Worm (Caenorhabditis elegans) whole organism, L3 larva: ENCODE results near the gene ints-11.
A peak's percentile ranks its signal among the peaks of the same experiment; 100 is the strongest.

Experiments used
- aly-2 ChIP-seq: fragments of 150-350 bp; optimal IDR thresholded peaks from 2 replicates; lab custom pipeline; 2014; ENCODE audit warnings: missing biosample characterization, missing genetic modification characterization
- ama-1 ChIP-seq: fragments of 150-350 bp; optimal IDR thresholded peaks from 2 replicates; lab custom pipeline; 2018
- ceh-16 ChIP-seq: sonication (generic microtip); optimal IDR thresholded peaks from 2 replicates; lab custom pipeline; 2017; ENCODE audit warnings: missing biosample characterization, missing genetic modification characterization
- ceh-28 ChIP-seq: fragments of 150-350 bp; optimal IDR thresholded peaks from 2 replicates; lab custom pipeline; 2014; ENCODE audit warnings: missing biosample characterization, missing genetic modification reagents, missing genetic modification characterization
- ceh-82 ChIP-seq: fragments of 150-350 bp; optimal IDR thresholded peaks from 2 replicates; lab custom pipeline; 2014; ENCODE audit warnings: missing biosample characterization, missing genetic modification characterization
- ceh-9 ChIP-seq: sonication (generic microtip); optimal IDR thresholded peaks from 2 replicates; lab custom pipeline; 2018; ENCODE audit warnings: missing biosample characterization, missing genetic modification characterization
- egl-27 ChIP-seq: sonication (generic microtip); optimal IDR thresholded peaks from 4 replicates; lab custom pipeline; 2017; ENCODE audit warnings: missing biosample characterization, missing genetic modification reagents, missing genetic modification characterization
- egl-5 ChIP-seq: fragments of 150-350 bp; optimal IDR thresholded peaks from 2 replicates; lab custom pipeline; 2017; ENCODE audit warnings: missing biosample characterization, missing genetic modification reagents, missing genetic modification characterization, inconsistent platforms
- elt-1 ChIP-seq: fragments of 150-350 bp; optimal IDR thresholded peaks from 2 replicates; lab custom pipeline; 2014; ENCODE audit warnings: missing biosample characterization, missing genetic modification characterization
- elt-2 ChIP-seq: sonication (generic microtip); optimal IDR thresholded peaks from 2 replicates; lab custom pipeline; 2016; ENCODE audit warnings: missing genetic modification reagents, mild to moderate bottlenecking, missing genetic modification characterization, missing compliant biosample characterization
- elt-3 ChIP-seq, 3 experiments: fragments of 150-350 bp in 1 of 3; sonication (generic microtip) in 2 of 3; optimal IDR thresholded peaks; 2 replicates in 2 of 3; 4 replicates in 1 of 3; lab custom pipeline; 2014 to 2017; ENCODE audit warnings: missing biosample characterization in 3 of 3, missing genetic modification characterization in 3 of 3
- eor-1 ChIP-seq, 2 experiments: fragments of 150-350 bp; optimal IDR thresholded peaks; 2 replicates each; lab custom pipeline; 2014 to 2018; ENCODE audit warnings: missing biosample characterization in 2 of 2, missing genetic modification characterization in 2 of 2
- fkh-10 ChIP-seq: sonication (generic microtip); optimal IDR thresholded peaks from 2 replicates; lab custom pipeline; 2017; ENCODE audit warnings: missing biosample characterization, missing genetic modification reagents, missing genetic modification characterization
- fkh-2 ChIP-seq: fragments of 150-350 bp; optimal IDR thresholded peaks from 2 replicates; lab custom pipeline; 2014; ENCODE audit warnings: missing biosample characterization, missing genetic modification reagents, missing genetic modification characterization
- fos-1 ChIP-seq: fragments of 150-350 bp; optimal IDR thresholded peaks from 2 replicates; lab custom pipeline; 2014; ENCODE audit warnings: missing biosample characterization, missing genetic modification characterization
- hmg-11 ChIP-seq: sonication (generic microtip); optimal IDR thresholded peaks from 2 replicates; lab custom pipeline; 2016; ENCODE audit warnings: missing genetic modification characterization, missing compliant biosample characterization
- jun-1 ChIP-seq: fragments of 150-350 bp; optimal IDR thresholded peaks from 2 replicates; lab custom pipeline; 2014; ENCODE audit warnings: missing biosample characterization, missing genetic modification reagents, missing genetic modification characterization
- lin-15B ChIP-seq: fragments of 150-350 bp; optimal IDR thresholded peaks from 2 replicates; lab custom pipeline; 2014; ENCODE audit warnings: missing biosample characterization, missing genetic modification characterization
- lin-39 ChIP-seq: fragments of 150-350 bp; optimal IDR thresholded peaks from 2 replicates; lab custom pipeline; 2018; ENCODE audit warnings: missing biosample characterization, missing genetic modification reagents, missing genetic modification characterization
- lsy-12 ChIP-seq: sonication (generic microtip); optimal IDR thresholded peaks from 2 replicates; lab custom pipeline; 2016; ENCODE audit warnings: mild to moderate bottlenecking, missing genetic modification characterization, missing compliant biosample characterization
- mdl-1 ChIP-seq: fragments of 150-350 bp; optimal IDR thresholded peaks from 2 replicates; lab custom pipeline; 2014; ENCODE audit warnings: missing biosample characterization, missing genetic modification characterization
- mml-1 ChIP-seq: fragments of 150-350 bp; sonication (generic microtip); optimal IDR thresholded peaks from 3 replicates; lab custom pipeline; 2014; ENCODE audit warnings: missing biosample characterization, missing genetic modification characterization
- nfya-1 ChIP-seq: sonication (generic microtip); optimal IDR thresholded peaks from 2 replicates; lab custom pipeline; 2017; ENCODE audit warnings: missing genetic modification characterization, mild to moderate bottlenecking, missing compliant biosample characterization, antibody characterized with exemption, moderate library complexity; ENCODE audit not compliant: insufficient read depth
- nhr-11 ChIP-seq: fragments of 150-350 bp; optimal IDR thresholded peaks from 2 replicates; lab custom pipeline; 2014; ENCODE audit warnings: missing biosample characterization, missing genetic modification characterization
- nhr-12 ChIP-seq: fragments of 150-350 bp; optimal IDR thresholded peaks from 2 replicates; lab custom pipeline; 2014; ENCODE audit warnings: missing biosample characterization, missing genetic modification characterization
- nhr-23 ChIP-seq: fragments of 150-350 bp; optimal IDR thresholded peaks from 2 replicates; lab custom pipeline; 2014; ENCODE audit warnings: missing biosample characterization, missing genetic modification reagents, missing genetic modification characterization
- nhr-237 ChIP-seq: fragments of 150-350 bp; optimal IDR thresholded peaks from 2 replicates; lab custom pipeline; 2014; ENCODE audit warnings: missing biosample characterization, missing genetic modification characterization
- nhr-25 ChIP-seq: sonication (generic microtip); optimal IDR thresholded peaks from 2 replicates; lab custom pipeline; 2017; ENCODE audit warnings: missing biosample characterization, missing genetic modification characterization
- nhr-28 ChIP-seq: fragments of 150-350 bp; optimal IDR thresholded peaks from 2 replicates; lab custom pipeline; 2014; ENCODE audit warnings: missing biosample characterization, missing genetic modification characterization
- nhr-43 ChIP-seq: sonication (generic microtip); optimal IDR thresholded peaks from 2 replicates; lab custom pipeline; 2016; ENCODE audit warnings: mild to moderate bottlenecking, missing genetic modification characterization, missing compliant biosample characterization; ENCODE audit not compliant: poor library complexity, severe bottlenecking
- nhr-77 ChIP-seq: fragments of 150-350 bp; optimal IDR thresholded peaks from 2 replicates; lab custom pipeline; 2014; ENCODE audit warnings: missing biosample characterization, missing genetic modification characterization
- pha-4 ChIP-seq: fragments of 150-350 bp; optimal IDR thresholded peaks from 2 replicates; lab custom pipeline; 2014; ENCODE audit warnings: missing biosample characterization, missing genetic modification reagents, missing genetic modification characterization
- pqm-1 ChIP-seq: fragments of 150-350 bp; optimal IDR thresholded peaks from 2 replicates; lab custom pipeline; 2017; ENCODE audit warnings: missing biosample characterization, missing genetic modification characterization, inconsistent platforms
- sea-2 ChIP-seq: fragments of 150-350 bp; sonication (generic microtip); optimal IDR thresholded peaks from 4 replicates; lab custom pipeline; 2014; ENCODE audit warnings: missing biosample characterization, missing genetic modification reagents, missing genetic modification characterization
- skn-1 ChIP-seq: fragments of 150-350 bp; optimal IDR thresholded peaks from 2 replicates; lab custom pipeline; 2014; ENCODE audit warnings: missing biosample characterization, missing genetic modification characterization
- snpc-4 ChIP-seq: fragments of 150-350 bp; optimal IDR thresholded peaks from 2 replicates; lab custom pipeline; 2014; ENCODE audit warnings: missing biosample characterization, missing genetic modification characterization
- unc-39 ChIP-seq: sonication (generic microtip); optimal IDR thresholded peaks from 4 replicates; lab custom pipeline; 2017; ENCODE audit warnings: missing biosample characterization, missing genetic modification characterization
- unc-62 ChIP-seq: fragments of 150-350 bp; sonication (generic microtip); optimal IDR thresholded peaks from 4 replicates; lab custom pipeline; 2014; ENCODE audit warnings: missing biosample characterization, missing genetic modification reagents, missing genetic modification characterization
- zag-1 ChIP-seq: fragments of 150-350 bp; optimal IDR thresholded peaks from 2 replicates; lab custom pipeline; 2014; ENCODE audit warnings: missing biosample characterization, missing genetic modification characterization
- ztf-11 ChIP-seq: fragments of 150-350 bp; optimal IDR thresholded peaks from 2 replicates; lab custom pipeline; 2014; ENCODE audit warnings: missing biosample characterization, missing genetic modification characterization
- ztf-4 ChIP-seq: fragments of 150-350 bp; optimal IDR thresholded peaks from 2 replicates; lab custom pipeline; 2014; ENCODE audit warnings: missing biosample characterization, missing genetic modification characterization

The ints-11 gene

ce11 chrII:8126132-8126531, 17.1 kb downstream of the ints-11 start (continued):
- TF ChIP-seq mdl-1 (tag; lab: Kevin White, UChicago) (peak; percentile 9), ztf-4 (tag; lab: Kevin White, UChicago) (no peak), ceh-16 (tag; lab: Kevin White, UChicago) (no peak), fos-1 (no peak), ceh-82 (tag; lab: Kevin White, UChicago) (no peak), ztf-11 (tag; lab: Kevin White, UChicago) (no peak), ceh-28 (tag; lab: Kevin White, UChicago) (peak; percentile 61), fkh-2 (tag; lab: Kevin White, UChicago) (no peak), pqm-1 (tag; lab: Kevin White, UChicago) (no peak), ceh-9 (tag; lab: Kevin White, UChicago) (no peak), nhr-77 (tag; lab: Kevin White, UChicago) (no peak), mml-1 (tag; lab: Kevin White, UChicago) (no peak), nhr-237 (tag; lab: Kevin White, UChicago) (no peak), lin-39 (peak; percentile 88), nhr-11 (no peak), nhr-25 (no peak), elt-3 (tag; optimal IDR thresholded peaks at IDR 0.05; lab: Kevin White, UChicago) (no peak), elt-2 (tag; lab: Kevin White, UChicago) (peak; percentile 31)

- TF ChIP-seq hmg-11 (tag; lab: Kevin White, UChicago) (no peak), nhr-12 (tag; lab: Kevin White, UChicago) (no peak), elt-1 (tag; lab: Kevin White, UChicago) (no peak), aly-2 (tag; lab: Kevin White, UChicago) (no peak), ztf-11 (tag; lab: Kevin White, UChicago) (no peak), ceh-16 (tag; lab: Kevin White, UChicago) (no peak), pha-4 (tag; lab: Kevin White, UChicago) (peak; percentile 54)
Observed at ce11 chrII:8125439-8125838, 17.8 kb downstream of the ints-11 start.

ce11 chrII:8124867-8125266, 18.4 kb downstream of the ints-11 start, which contains the start of gene ire-1:
TSS of gene ire-1 (minus strand) at chrII:8124910.
- TF ChIP-seq zag-1 (tag; lab: Kevin White, UChicago): no peak
- TF ChIP-seq snpc-4 (tag; lab: Kevin White, UChicago): peak; percentile 60
- TF ChIP-seq mml-1 (tag; lab: Kevin White, UChicago): no peak
- no peak for TF ChIP-seq sea-2
- no peak for TF ChIP-seq jun-1 (tag; lab: Kevin White, UChicago)
- TF ChIP-seq fos-1: no peak
- peak; percentile 46 for TF ChIP-seq nhr-43 (tag; lab: Kevin White, UChicago)
- peak; percentile 59 for TF ChIP-seq nhr-23 (tag; lab: Kevin White, UChicago)
- peak; percentile 8 for TF ChIP-seq egl-5 (tag; lab: Kevin White, UChicago)
- no peak for TF ChIP-seq elt-1 (tag; lab: Kevin White, UChicago)
- TF ChIP-seq unc-62 (GFP tag; lab: Kevin White, UChicago): no peak
- peak; percentile 42 for TF ChIP-seq skn-1 (tag; lab: Kevin White, UChicago)
- TF ChIP-seq lin-15B (tag; lab: Kevin White, UChicago): peak; percentile 71
- TF ChIP-seq fkh-10 (GFP tag; lab: Kevin White, UChicago): no peak
- TF ChIP-seq egl-27 (tag; lab: Kevin White, UChicago): no peak
- TF ChIP-seq pqm-1 (tag; lab: Kevin White, UChicago): peak; percentile 31
- TF ChIP-seq pha-4 (tag; lab: Kevin White, UChicago): peak; percentile 93
- no peak for TF ChIP-seq unc-39 (tag; lab: Kevin White, UChicago)
- peak; percentile 48 for TF ChIP-seq elt-2 (tag; lab: Kevin White, UChicago)
- peak; percentile 96 for TF ChIP-seq nfya-1 (tag; lab: Kevin White, UChicago)
- TF ChIP-seq lsy-12 (tag; lab: Kevin White, UChicago): peak; percentile 1
- TF ChIP-seq nhr-28 (tag; lab: Kevin White, UChicago): no peak
- peak; percentile 68 for TF ChIP-seq hmg-11 (tag; lab: Kevin White, UChicago)
- peak; percentile 29 for TF ChIP-seq nhr-25
- TF ChIP-seq ama-1 (lab: Kevin White, UChicago): peak; percentile 54
- peak; percentile 21 for TF ChIP-seq lin-39
- TF ChIP-seq eor-1 (tag; optimal IDR thresholded peaks at IDR 0.05; lab: Kevin White, UChicago): no peak
- TF ChIP-seq, all 47 proteins: peak for 15
